Fruit fly (Drosophila melanogaster): ENCODE measurements around the gene Gnpat.

The Gnpat gene

dm6 chr3R:25448737-25449136 lies 42.0 kb downstream of the Gnpat start:
- no peak for TF ChIP-seq CG9948 (tag; optimal IDR thresholded peaks at IDR 0.05)
- TF ChIP-seq CG34367 (tag; optimal IDR thresholded peaks at IDR 0.05): no peak
- no peak for TF ChIP-seq CG10348 (GFP tag; IDR thresholded peaks at IDR 0.05)
- TF ChIP-seq CG4496 (GFP tag; IDR thresholded peaks at IDR 0.05): no peak
- TF ChIP-seq CG8301 (tag; optimal IDR thresholded peaks at IDR 0.05): no peak
- TF ChIP-seq D1 (tag; optimal IDR thresholded peaks at IDR 0.05): no peak
- TF ChIP-seq EcR (GFP tag; optimal IDR thresholded peaks at IDR 0.05): no peak
- TF ChIP-seq Snoo (tag; optimal IDR thresholded peaks at IDR 0.05): no peak
- no peak for TF ChIP-seq CG15710 (tag; optimal IDR thresholded peaks at IDR 0.05)
- TF ChIP-seq CG13204 (GFP tag; optimal IDR thresholded peaks at IDR 0.05): no peak
- no peak for TF ChIP-seq Pif1A (GFP tag; optimal IDR thresholded peaks at IDR 0.05)
- TF ChIP-seq CG32121 (GFP tag; IDR thresholded peaks at IDR 0.05): no peak
- no peak for TF ChIP-seq CG8159 (tag; optimal IDR thresholded peaks at IDR 0.05)
- TF ChIP-seq CG14655 (GFP tag; optimal IDR thresholded peaks at IDR 0.05): no peak
- TF ChIP-seq fd96Ca (GFP tag; IDR thresholded peaks at IDR 0.05): no peak
- TF ChIP-seq CG17806 (tag; optimal IDR thresholded peaks at IDR 0.05): no peak
- TF ChIP-seq Pif1B (GFP tag; optimal IDR thresholded peaks at IDR 0.05): no peak
- TF ChIP-seq gl (tag; optimal IDR thresholded peaks at IDR 0.05): no peak

- TF ChIP-seq rn (GFP tag; IDR thresholded peaks at IDR 0.05) (no peak), CG32121 (GFP tag; IDR thresholded peaks at IDR 0.05) (no peak), fd96Ca (GFP tag; IDR thresholded peaks at IDR 0.05) (no peak), CG17806 (tag; optimal IDR thresholded peaks at IDR 0.05) (no peak), CG12605 (GFP tag; IDR thresholded peaks at IDR 0.05) (no peak), Pif1A (GFP tag; optimal IDR thresholded peaks at IDR 0.05) (no peak), CG10348 (GFP tag; IDR thresholded peaks at IDR 0.05) (no peak), CG14655 (GFP tag; optimal IDR thresholded peaks at IDR 0.05) (no peak), Ets98B (GFP tag; IDR thresholded peaks at IDR 0.05) (no peak), CG4496 (GFP tag; IDR thresholded peaks at IDR 0.05) (no peak)
Measured at dm6 chr3R:25448318-25448717, 42.4 kb downstream of the Gnpat start.

dm6 chr3R:25447451-25447850 lies 43.3 kb downstream of the Gnpat start:
- TF ChIP-seq CG13204 (GFP tag; optimal IDR thresholded peaks at IDR 0.05) (no peak), fd96Ca (GFP tag; IDR thresholded peaks at IDR 0.05) (no peak), Pif1A (GFP tag; optimal IDR thresholded peaks at IDR 0.05) (no peak), CG32121 (GFP tag; IDR thresholded peaks at IDR 0.05) (no peak), CG10348 (GFP tag; IDR thresholded peaks at IDR 0.05) (no peak), CG15710 (tag; optimal IDR thresholded peaks at IDR 0.05) (no peak)

dm6 chr3R:25446482-25447300 lies 44.0 kb downstream of the Gnpat start:
- TF ChIP-seq CG13204 (GFP tag; optimal IDR thresholded peaks at IDR 0.05) (peak; percentile 82), CG12605 (GFP tag; IDR thresholded peaks at IDR 0.05) (no peak), CG32121 (GFP tag; IDR thresholded peaks at IDR 0.05) (no peak), rn (GFP tag; IDR thresholded peaks at IDR 0.05) (no peak)

dm6 chr3R:25445546-25446400 lies 45.0 kb downstream of the Gnpat start:
- TF ChIP-seq Snoo (tag; optimal IDR thresholded peaks at IDR 0.05) (peak; percentile 66), gl (tag; optimal IDR thresholded peaks at IDR 0.05) (peak; percentile 71), Ets98B (GFP tag; IDR thresholded peaks at IDR 0.05) (peak; percentile 83), CG4496 (GFP tag; IDR thresholded peaks at IDR 0.05) (peak; percentile 94), CG10348 (GFP tag; IDR thresholded peaks at IDR 0.05) (peak; percentile 69), Pif1A (GFP tag; optimal IDR thresholded peaks at IDR 0.05) (peak; percentile 93), fd96Ca (GFP tag; IDR thresholded peaks at IDR 0.05) (peak; percentile 88), CG15710 (tag; optimal IDR thresholded peaks at IDR 0.05) (peak; percentile 88), rn (GFP tag; IDR thresholded peaks at IDR 0.05) (peak; percentile 66), D1 (tag; optimal IDR thresholded peaks at IDR 0.05) (peak; percentile 83), CG14655 (GFP tag; optimal IDR thresholded peaks at IDR 0.05) (peak; percentile 91), CG9948 (tag; optimal IDR thresholded peaks at IDR 0.05) (peak; percentile 93), Pif1B (GFP tag; optimal IDR thresholded peaks at IDR 0.05) (peak; percentile 89), CG17806 (tag; optimal IDR thresholded peaks at IDR 0.05) (peak; percentile 90), CG34367 (tag; optimal IDR thresholded peaks at IDR 0.05) (peak; percentile 88), EcR (GFP tag; optimal IDR thresholded peaks at IDR 0.05) (no peak), CG12605 (GFP tag; IDR thresholded peaks at IDR 0.05) (peak; percentile 78; the same call in 1 of the 2 replicates), CG8301 (tag; optimal IDR thresholded peaks at IDR 0.05) (peak; percentile 90), CG13204 (GFP tag; optimal IDR thresholded peaks at IDR 0.05) (peak; percentile 88), CG8159 (tag; optimal IDR thresholded peaks at IDR 0.05) (peak; percentile 92), CG32121 (GFP tag; IDR thresholded peaks at IDR 0.05) (peak; percentile 87)
